Fruit fly (Drosophila melanogaster): ENCODE measurements around the gene Cpr97Eb.

Gene Cpr97Eb

DNA sequence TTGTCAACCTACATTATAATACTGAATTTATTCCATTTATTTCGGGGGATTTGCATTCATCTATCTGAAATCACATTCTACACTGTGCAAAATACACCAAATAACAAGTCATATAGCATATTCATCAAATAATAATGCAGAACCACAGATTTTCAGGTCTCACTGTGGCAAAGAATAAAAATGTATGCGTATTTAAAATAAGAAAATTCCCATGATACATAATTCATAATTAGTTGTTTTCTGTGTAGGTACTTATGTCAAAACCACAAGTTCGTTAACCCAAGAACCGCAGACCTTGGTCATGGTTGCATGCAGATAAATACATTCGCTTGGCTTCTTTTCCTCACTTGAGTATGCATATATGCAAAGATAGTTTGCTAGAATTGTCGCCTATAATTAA, 1.3 kb upstream of the Cpr97Eb start (continued):
- TF ChIP-seq Rx (GFP tag; IDR thresholded peaks at IDR 0.05): peak; percentile 8; the same call in 1 of the 2 replicates
- no peak for TF ChIP-seq CG11695 (GFP tag; IDR thresholded peaks at IDR 0.05)
- no peak for TF ChIP-seq caup (GFP tag; optimal IDR thresholded peaks at IDR 0.05; ENCODE audit: severe bottlenecking)

DNA sequence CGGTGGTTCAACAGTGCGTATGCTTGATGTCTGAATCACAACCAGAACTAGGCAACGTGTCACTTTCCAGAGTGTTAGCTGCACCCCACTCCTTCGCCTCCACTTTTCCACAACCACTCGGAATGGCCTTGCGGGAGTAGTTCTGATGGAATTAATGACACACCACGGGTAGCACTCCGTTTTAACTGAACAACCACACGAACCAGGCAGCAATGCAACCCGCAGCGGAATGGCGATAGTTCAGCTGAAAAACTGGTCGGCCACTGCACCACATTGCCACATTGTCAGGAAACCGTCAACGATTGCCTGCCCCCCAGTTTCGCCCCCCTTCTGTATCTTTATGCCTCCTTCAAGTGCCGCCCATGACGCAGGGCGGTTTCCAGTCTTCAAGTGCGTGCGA, 3.4 kb downstream of the Cpr97Eb start, which contains the start of gene Cpr97Ea:
TSS of gene Cpr97Ea (minus strand) at position 230 of the 400 bp plus-strand sequence.
- TF ChIP-seq CG4360 (GFP tag; IDR thresholded peaks at IDR 0.05) (no peak), HmgD (GFP tag; optimal IDR thresholded peaks at IDR 0.05) (no peak), cas (GFP tag; IDR thresholded peaks at IDR 0.05) (no peak)

DNA sequence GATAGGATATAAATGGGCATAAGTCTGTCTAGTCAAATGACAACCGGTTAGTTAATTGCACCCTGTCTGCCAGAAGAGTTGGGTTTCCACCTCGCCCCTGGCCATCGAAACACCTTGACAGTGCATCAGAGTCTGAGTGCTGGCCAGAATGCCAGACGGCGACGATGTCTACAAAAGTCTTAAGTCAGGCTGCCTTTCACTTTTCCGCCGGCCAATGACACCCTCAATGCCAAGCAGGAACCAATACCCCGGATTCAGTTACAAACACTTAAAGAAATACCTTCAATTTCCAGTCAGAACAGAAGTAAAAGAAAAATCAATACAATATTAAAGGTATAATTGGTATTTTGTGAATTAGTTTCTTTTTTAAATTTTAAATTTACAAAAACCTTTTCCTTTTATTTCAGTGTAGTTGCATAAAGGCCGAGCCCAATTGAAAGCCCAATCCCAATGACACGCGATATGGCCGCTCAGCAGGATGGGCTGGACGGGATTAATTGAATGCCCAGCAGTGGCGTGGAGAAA, 6.3 kb downstream of the Cpr97Eb start:
- TF ChIP-seq Drgx (GFP tag; IDR thresholded peaks at IDR 0.05): peak; percentile 32; the same call in 1 of the 2 replicates
- TF ChIP-seq CG11696 (GFP tag; IDR thresholded peaks at IDR 0.05): no peak
- TF ChIP-seq CHES-1-like (GFP tag; optimal IDR thresholded peaks at IDR 0.05): no peak
- TF ChIP-seq nom (GFP tag; optimal IDR thresholded peaks at IDR 0.05): peak; percentile 40

DNA sequence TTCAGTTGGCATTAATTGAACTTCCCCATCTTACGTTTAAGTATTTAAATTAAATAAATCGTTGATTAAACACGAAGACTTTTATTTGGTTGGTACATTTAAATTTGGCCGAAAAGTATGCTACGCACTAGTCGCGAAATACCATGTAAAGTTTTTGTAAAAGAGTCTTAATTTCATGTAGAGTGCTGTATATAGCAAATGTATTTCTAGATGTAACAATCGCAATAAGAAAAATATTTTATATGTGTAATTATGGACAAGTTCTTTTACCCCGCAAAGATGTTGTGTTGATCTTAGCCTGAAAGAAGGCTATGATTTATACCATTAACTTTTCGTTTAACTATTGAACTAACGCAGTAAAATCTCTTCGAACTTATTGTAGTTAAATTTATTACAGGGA, 8.2 kb downstream of the Cpr97Eb start:
- TF ChIP-seq Ravus (GFP tag; IDR thresholded peaks at IDR 0.05): no peak
- no peak for TF ChIP-seq CG3407 (GFP tag; optimal IDR thresholded peaks at IDR 0.05)
- no peak for TF ChIP-seq CoRest (tag; optimal IDR thresholded peaks at IDR 0.05)
- TF ChIP-seq CG1024 (GFP tag; IDR thresholded peaks at IDR 0.05): no peak
- TF ChIP-seq sens (GFP tag): peak; percentile 50
- TF ChIP-seq CG2199 (GFP tag; IDR thresholded peaks at IDR 0.05): 0 out of 3 replicates have a peak, but pooled peaks have one; percentile 35
- TF ChIP-seq Elba2 (GFP tag; optimal IDR thresholded peaks at IDR 0.05): no peak
- no peak for TF ChIP-seq Ets97D (GFP tag; optimal IDR thresholded peaks at IDR 0.05)
- no peak for TF ChIP-seq Taf1 (GFP tag; IDR thresholded peaks at IDR 0.05)
- no peak for TF ChIP-seq CG10366 (GFP tag; IDR thresholded peaks at IDR 0.05)
- TF ChIP-seq chinmo (GFP tag; IDR thresholded peaks at IDR 0.05; ENCODE audit: partially characterized antibody): 0 out of 4 replicates have a peak, but pooled peaks have one; percentile 34
- TF ChIP-seq CG6791 (GFP tag; IDR thresholded peaks at IDR 0.05; ENCODE audit: partially characterized antibody): peak; percentile 58; the same call in 2 of the 3 replicates
- TF ChIP-seq CTCF (GFP tag; optimal IDR thresholded peaks at IDR 0.05): peak; percentile 80
- TF ChIP-seq Bgb (GFP tag; IDR thresholded peaks at IDR 0.05; ENCODE audit: partially characterized antibody): peak; percentile 62
- no peak for TF ChIP-seq Nf-YA (GFP tag; IDR thresholded peaks at IDR 0.05)
- TF ChIP-seq CG15514 (GFP tag; optimal IDR thresholded peaks at IDR 0.05): no peak

DNA sequence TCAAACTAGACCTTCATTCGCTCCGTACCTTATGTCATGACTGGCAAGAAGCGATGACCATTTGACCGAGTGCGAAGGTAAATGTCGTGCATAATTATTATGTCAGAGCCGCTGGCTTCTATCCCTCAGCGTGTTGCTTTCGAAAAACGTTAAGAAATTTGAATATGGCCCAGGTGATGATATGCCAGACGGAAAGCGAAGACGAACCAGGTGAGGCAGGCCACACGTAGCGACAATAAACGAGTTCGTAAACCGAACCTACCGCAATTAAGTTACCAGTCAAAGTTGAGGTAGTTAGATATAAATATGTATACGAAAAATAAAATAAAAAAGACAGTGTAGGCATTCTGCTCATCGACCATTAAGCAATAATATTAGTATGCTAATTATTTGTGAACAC, 14.3 kb downstream of the Cpr97Eb start:
- no peak for TF ChIP-seq bigmax (GFP tag; optimal IDR thresholded peaks at IDR 0.05)
- no peak for TF ChIP-seq Hr39 (optimal IDR thresholded peaks at IDR 0.05)
- no peak for TF ChIP-seq MESR4 (GFP tag; optimal IDR thresholded peaks at IDR 0.05)
- peak; percentile 9 for TF ChIP-seq kni (GFP tag; optimal IDR thresholded peaks at IDR 0.05)
- peak in 1 of 2 experiments; percentile 80 for TF ChIP-seq Pdp1 (GFP tag; optimal IDR thresholded peaks at IDR 0.05)
- TF ChIP-seq dm (GFP tag; optimal IDR thresholded peaks at IDR 0.05): no peak
- no peak for TF ChIP-seq CG15011 (GFP tag; optimal IDR thresholded peaks at IDR 0.05)
- no peak for TF ChIP-seq CG15601 (tag; optimal IDR thresholded peaks at IDR 0.05)
- TF ChIP-seq Stat92E (GFP tag; optimal IDR thresholded peaks at IDR 0.05): no peak
- no peak for TF ChIP-seq CG2875 (GFP tag; optimal IDR thresholded peaks at IDR 0.05)
- no peak for TF ChIP-seq lola (GFP tag; optimal IDR thresholded peaks at IDR 0.05)
- peak in 1 of 2 experiments; percentile 70 for TF ChIP-seq Hr78 (GFP tag; optimal IDR thresholded peaks at IDR 0.05)
- TF ChIP-seq Ada2b (GFP tag; IDR thresholded peaks at IDR 0.05): no peak
- no peak for TF ChIP-seq Mad (GFP tag; optimal IDR thresholded peaks at IDR 0.05)
- TF ChIP-seq esg (GFP tag; conservative IDR thresholded peaks at IDR 0.05): no peak
- no peak for TF ChIP-seq cad (GFP tag; optimal IDR thresholded peaks at IDR 0.05)
- no peak for TF ChIP-seq CG15479 (GFP tag; optimal IDR thresholded peaks at IDR 0.05)
- TF ChIP-seq CG9817 (tag; optimal IDR thresholded peaks at IDR 0.05): no peak
- TF ChIP-seq cato (GFP tag; optimal IDR thresholded peaks at IDR 0.05; ENCODE audit: borderline replicate concordance): no peak
